Fruit fly (Drosophila melanogaster): ENCODE measurements around the gene CG32563.

DNA sequence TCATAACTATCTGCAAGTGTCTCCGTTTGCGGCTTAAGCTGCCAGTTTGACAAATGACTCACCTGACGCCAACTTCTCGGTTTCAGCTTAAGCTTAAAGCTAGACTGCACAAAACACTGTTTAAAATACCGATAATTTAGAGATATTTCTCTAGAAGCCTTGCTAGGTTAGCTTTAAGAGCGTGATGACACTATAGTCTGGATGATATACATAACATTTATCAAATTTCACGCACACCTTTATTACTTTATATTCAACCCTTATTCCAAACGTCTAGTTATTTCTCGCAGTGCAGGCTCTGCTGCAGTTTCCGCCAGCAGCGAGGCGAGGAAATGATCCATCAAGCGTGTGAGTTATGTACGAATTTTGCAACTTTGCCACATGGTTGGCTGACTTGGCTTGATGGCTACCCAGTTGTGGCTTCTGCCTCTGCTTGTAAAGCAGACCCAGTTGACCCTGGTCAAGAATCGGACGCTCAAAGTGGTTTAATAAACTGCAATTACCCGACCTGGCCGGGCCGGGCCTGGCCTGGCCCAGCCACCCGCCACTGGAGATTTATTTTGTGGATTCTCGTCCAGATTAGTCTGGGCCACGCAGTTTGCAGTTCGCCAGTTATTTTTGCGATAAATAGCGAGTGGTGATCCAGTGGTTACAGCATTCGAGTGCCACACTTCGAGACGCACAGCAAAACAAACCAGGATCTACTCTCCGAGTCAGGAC is 10.2 kb downstream of the CG32563 start, which contains the start of gene CG12998:
- TF ChIP-seq pan (optimal IDR thresholded peaks at IDR 0.05) (no peak), psq (optimal IDR thresholded peaks at IDR 0.05) (no peak), Dll (optimal IDR thresholded peaks at IDR 0.05) (no peak), CG8478 (optimal IDR thresholded peaks at IDR 0.05) (no peak), EcR (GFP tag; optimal IDR thresholded peaks at IDR 0.05) (no peak)

Measured in whole organism.